Worm (Caenorhabditis elegans) whole organism, L2 larva: ENCODE results near the gene K09C8.7.

Source experiments
- F13H6.1 ChIP-seq: sonication (generic microtip); optimal IDR thresholded peaks from 2 replicates; lab custom pipeline; 2016; ENCODE audit warnings: missing genetic modification characterization, missing compliant biosample characterization
- Y55F3AM.14 ChIP-seq: fragments of 200-800 bp; sonication (Bioruptor generic); optimal IDR thresholded peaks from 2 replicates; lab custom pipeline; 2018; ENCODE audit warnings: mild to moderate bottlenecking, missing genetic modification characterization, missing compliant biosample characterization
- ZK546.5 ChIP-seq: sonication (generic microtip); optimal IDR thresholded peaks from 2 replicates; lab custom pipeline; 2017; ENCODE audit warnings: missing biosample characterization, missing genetic modification characterization
- alr-1 ChIP-seq: fragments of 150-350 bp; optimal IDR thresholded peaks from 2 replicates; lab custom pipeline; 2014; ENCODE audit warnings: missing biosample characterization, missing genetic modification characterization
- aly-2 ChIP-seq: fragments of 150-350 bp; optimal IDR thresholded peaks from 2 replicates; lab custom pipeline; 2014; ENCODE audit warnings: missing biosample characterization, missing genetic modification characterization
- ama-1 ChIP-seq: fragments of 150-350 bp; optimal IDR thresholded peaks from 2 replicates; lab custom pipeline; 2018; ENCODE audit warnings: inconsistent platforms
- blmp-1 ChIP-seq: sonication (generic microtip); optimal IDR thresholded peaks from 2 replicates; lab custom pipeline; 2017; ENCODE audit warnings: missing genetic modification characterization, mild to moderate bottlenecking, missing compliant biosample characterization, antibody characterized with exemption, moderate library complexity; ENCODE audit not compliant: insufficient read depth
- ceh-16 ChIP-seq: fragments of 150-350 bp; optimal IDR thresholded peaks from 2 replicates; lab custom pipeline; 2014; ENCODE audit warnings: missing biosample characterization, missing genetic modification characterization
- ceh-82 ChIP-seq: fragments of 150-350 bp; optimal IDR thresholded peaks from 2 replicates; lab custom pipeline; 2014; ENCODE audit warnings: missing biosample characterization, missing genetic modification characterization
- crh-2 ChIP-seq: sonication (generic microtip); optimal IDR thresholded peaks from 2 replicates; lab custom pipeline; 2017; ENCODE audit warnings: missing biosample characterization, missing genetic modification characterization
- fos-1 ChIP-seq: fragments of 150-350 bp; optimal IDR thresholded peaks from 2 replicates; lab custom pipeline; 2014; ENCODE audit warnings: missing biosample characterization, missing genetic modification characterization
- gmeb-1 ChIP-seq: fragments of 150-350 bp; optimal IDR thresholded peaks from 2 replicates; lab custom pipeline; 2014; ENCODE audit warnings: missing biosample characterization, missing genetic modification characterization
- lin-11 ChIP-seq: fragments of 150-350 bp; sonication (generic microtip); optimal IDR thresholded peaks from 2 replicates; lab custom pipeline; 2014; ENCODE audit warnings: missing biosample characterization, missing genetic modification characterization, inconsistent platforms, mixed read lengths
- lin-39 ChIP-seq: fragments of 150-350 bp; optimal IDR thresholded peaks from 2 replicates; lab custom pipeline; 2014; ENCODE audit warnings: missing biosample characterization, missing genetic modification reagents, missing genetic modification characterization
- mab-5 ChIP-seq: fragments of 150-350 bp; optimal IDR thresholded peaks from 2 replicates; lab custom pipeline; 2014; ENCODE audit warnings: missing biosample characterization, missing genetic modification characterization
- nhr-10 ChIP-seq: sonication (generic microtip); optimal IDR thresholded peaks from 2 replicates; lab custom pipeline; 2017; ENCODE audit warnings: missing biosample characterization, missing genetic modification characterization
- nhr-11 ChIP-seq: fragments of 150-350 bp; optimal IDR thresholded peaks from 2 replicates; lab custom pipeline; 2014; ENCODE audit warnings: missing biosample characterization, missing genetic modification characterization
- nhr-12 ChIP-seq: fragments of 150-350 bp; optimal IDR thresholded peaks from 2 replicates; lab custom pipeline; 2014; ENCODE audit warnings: missing biosample characterization, missing genetic modification characterization
- nhr-129 ChIP-seq: fragments of 150-350 bp; optimal IDR thresholded peaks from 2 replicates; lab custom pipeline; 2014; ENCODE audit warnings: missing biosample characterization, missing genetic modification characterization
- nhr-23 ChIP-seq: fragments of 150-350 bp; optimal IDR thresholded peaks from 2 replicates; lab custom pipeline; 2014; ENCODE audit warnings: missing biosample characterization, missing genetic modification reagents, missing genetic modification characterization
- nhr-237 ChIP-seq: fragments of 150-350 bp; optimal IDR thresholded peaks from 2 replicates; lab custom pipeline; 2014; ENCODE audit warnings: missing biosample characterization, missing genetic modification characterization
- nhr-6 ChIP-seq: fragments of 150-350 bp; optimal IDR thresholded peaks from 2 replicates; lab custom pipeline; 2014; ENCODE audit warnings: missing biosample characterization, missing genetic modification characterization
- nhr-77 ChIP-seq: fragments of 150-350 bp; optimal IDR thresholded peaks from 2 replicates; lab custom pipeline; 2014; ENCODE audit warnings: missing biosample characterization, missing genetic modification characterization
- peb-1 ChIP-seq: fragments of 150-350 bp; optimal IDR thresholded peaks from 2 replicates; lab custom pipeline; 2014; ENCODE audit warnings: missing biosample characterization, missing genetic modification characterization
- sem-4 ChIP-seq: fragments of 150-350 bp; optimal IDR thresholded peaks from 2 replicates; lab custom pipeline; 2014; ENCODE audit warnings: missing biosample characterization, missing genetic modification reagents, missing genetic modification characterization
- skn-1 ChIP-seq: sonication (generic microtip); optimal IDR thresholded peaks from 2 replicates; lab custom pipeline; 2017; ENCODE audit warnings: missing biosample characterization, missing genetic modification characterization
- snpc-4 ChIP-seq: fragments of 150-350 bp; optimal IDR thresholded peaks from 2 replicates; lab custom pipeline; 2014; ENCODE audit warnings: missing biosample characterization, missing genetic modification characterization
- unc-55 ChIP-seq: fragments of 150-350 bp; sonication (generic microtip); optimal IDR thresholded peaks from 3 replicates; lab custom pipeline; 2014; ENCODE audit warnings: missing biosample characterization, missing genetic modification reagents, missing genetic modification characterization
- unc-62 ChIP-seq: fragments of 150-350 bp; optimal IDR thresholded peaks from 2 replicates; lab custom pipeline; 2014; ENCODE audit warnings: missing biosample characterization, missing genetic modification reagents, missing genetic modification characterization
- zag-1 ChIP-seq: fragments of 150-350 bp; optimal IDR thresholded peaks from 2 replicates; lab custom pipeline; 2014; ENCODE audit warnings: missing biosample characterization, missing genetic modification characterization
- ztf-1 ChIP-seq: fragments of 200-800 bp; sonication (Bioruptor generic); conservative IDR thresholded peaks from 2 replicates; pipeline ENCODE4 v1.3.6; 2022; ENCODE audit warnings: missing genetic modification characterization, missing compliant biosample characterization
- ztf-4 ChIP-seq: fragments of 150-350 bp; optimal IDR thresholded peaks from 2 replicates; lab custom pipeline; 2014; ENCODE audit warnings: missing biosample characterization, missing genetic modification characterization

K09C8.7 gene

DNA sequence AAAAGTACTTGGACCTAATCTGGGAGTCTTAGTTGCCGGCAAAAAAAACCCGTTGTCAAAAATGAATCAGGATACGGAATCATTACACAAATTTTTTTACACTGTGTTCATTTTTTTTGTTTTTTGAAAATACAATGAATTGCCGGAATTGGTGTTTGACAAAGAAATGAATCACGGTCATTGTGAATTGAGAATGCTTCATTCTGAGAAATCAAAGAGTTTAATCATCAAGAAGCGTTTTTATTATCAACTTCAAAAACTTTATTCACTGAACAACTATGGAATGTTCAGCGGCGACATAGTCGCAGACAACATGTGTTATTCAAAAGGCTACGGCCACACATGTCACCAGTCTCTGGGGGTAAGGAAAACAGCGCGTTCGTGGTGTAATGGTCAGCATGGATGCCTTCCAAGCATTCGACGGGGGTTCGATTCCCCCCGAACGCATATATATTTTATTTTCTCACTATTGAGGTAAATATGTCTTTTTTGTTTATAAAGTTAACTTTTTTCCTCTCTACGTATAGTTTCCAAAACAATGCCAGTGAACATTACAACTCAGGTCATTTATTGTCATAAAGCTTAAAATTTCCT, 12.4 kb upstream of the K09C8.7 start, which contains the start of gene nas-10 (continued):
- no peak for TF ChIP-seq nhr-10 (tag; lab: Kevin White, UChicago)
- TF ChIP-seq nhr-237 (tag; lab: Kevin White, UChicago) = no peak
- no peak for TF ChIP-seq lin-39
- no peak for TF ChIP-seq mab-5
- TF ChIP-seq lin-11 = no peak
- no peak for TF ChIP-seq aly-2
- no peak for TF ChIP-seq nhr-23 (tag; lab: Kevin White, UChicago)
- TF ChIP-seq nhr-6 (tag; lab: Kevin White, UChicago) = no peak
- TF ChIP-seq ceh-82 (tag; lab: Kevin White, UChicago) = no peak
- TF ChIP-seq ama-1 (lab: Kevin White, UChicago) = no peak
- no peak for TF ChIP-seq ztf-4 (tag; lab: Kevin White, UChicago)
- no peak for TF ChIP-seq nhr-12 (tag; lab: Kevin White, UChicago)
- no peak for TF ChIP-seq ztf-1

DNA sequence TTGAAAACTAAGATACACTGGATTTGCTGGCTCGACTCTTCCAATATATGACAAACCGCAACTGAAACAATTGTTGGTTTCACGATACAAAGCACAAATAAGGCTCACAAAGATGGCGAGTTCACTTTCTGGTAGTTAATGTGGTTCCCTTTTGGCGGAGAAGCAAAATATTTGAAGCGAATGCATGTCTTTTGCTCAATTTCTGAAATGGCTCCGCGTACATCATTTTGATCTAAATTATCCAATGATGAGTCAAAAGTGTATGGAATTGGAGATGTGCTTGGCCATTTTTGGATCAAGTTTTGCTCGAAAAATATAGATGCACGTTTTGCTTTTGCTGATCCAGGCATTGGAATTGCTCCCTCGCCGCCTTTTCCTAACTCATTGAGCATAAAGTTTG, 10.5 kb upstream of the K09C8.7 start:
- no peak for TF ChIP-seq snpc-4 (tag; lab: Kevin White, UChicago)
- TF ChIP-seq Y55F3AM.14 (GFP tag; lab: Kevin White, UChicago) = no peak
- TF ChIP-seq peb-1 = no peak
- no peak for TF ChIP-seq nhr-12 (tag; lab: Kevin White, UChicago)
- no peak for TF ChIP-seq nhr-23 (tag; lab: Kevin White, UChicago)
- no peak for TF ChIP-seq nhr-129 (tag; lab: Kevin White, UChicago)
- TF ChIP-seq crh-2 (tag; lab: Kevin White, UChicago) = no peak
- no peak for TF ChIP-seq alr-1
- no peak for TF ChIP-seq nhr-237 (tag; lab: Kevin White, UChicago)
- TF ChIP-seq mab-5 = no peak
- no peak for TF ChIP-seq zag-1 (tag; lab: Kevin White, UChicago)
- TF ChIP-seq gmeb-1 = no peak
- TF ChIP-seq fos-1 (tag; lab: Kevin White, UChicago) = no peak

DNA sequence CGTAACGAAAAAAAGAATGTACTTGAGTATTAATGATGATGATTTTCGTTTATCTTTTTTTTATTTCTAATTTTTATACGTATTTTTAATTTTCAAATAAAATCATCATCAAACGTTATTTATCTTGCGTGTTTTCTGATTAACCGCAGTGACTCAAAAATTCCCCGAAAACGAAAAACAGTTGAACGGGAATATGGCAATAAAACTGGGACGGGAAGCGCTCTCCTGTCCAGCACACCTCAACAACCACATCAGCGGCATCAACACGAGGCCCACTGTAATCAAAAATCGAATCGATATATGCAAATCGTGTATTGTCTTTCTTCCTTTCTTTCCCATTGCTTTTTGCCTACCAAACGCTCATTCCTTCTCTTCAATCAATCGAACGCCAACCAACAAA, 7.9 kb upstream of the K09C8.7 start, which contains the start of gene K09C8.2:
Gene K09C8.2, plus strand, starts transcription at position 301 of the 400 bp plus-strand sequence.
- no peak for TF ChIP-seq zag-1 (tag; lab: Kevin White, UChicago)
- no peak for TF ChIP-seq ztf-1
- TF ChIP-seq ZK546.5 = no peak
- TF ChIP-seq sem-4 (tag; lab: Kevin White, UChicago) = no peak
- no peak for TF ChIP-seq blmp-1 (tag; lab: Kevin White, UChicago)
- no peak for TF ChIP-seq lin-11

DNA sequence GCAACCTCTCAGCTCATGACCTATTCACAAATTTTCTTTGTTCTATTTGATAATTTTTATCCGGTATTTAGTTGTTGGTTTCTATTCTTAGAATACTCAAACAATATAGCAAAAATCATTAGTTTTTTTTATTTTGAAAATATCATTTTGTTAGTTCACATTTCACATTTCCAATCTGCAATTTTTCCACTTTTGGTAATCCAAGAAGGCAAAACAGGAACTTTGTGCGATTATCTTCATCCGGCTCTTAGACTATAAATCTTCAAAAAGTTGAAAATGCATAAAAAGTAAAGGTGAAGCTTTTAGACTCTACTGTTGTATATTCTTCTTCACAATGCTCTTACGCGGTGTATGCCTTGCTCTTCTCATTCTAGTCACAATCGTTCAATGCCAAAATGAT, 7.2 kb upstream of the K09C8.7 start, which contains the start of gene nlp-19:
Gene nlp-19, plus strand, starts transcription at position 301 of the 400 bp plus-strand sequence.
- TF ChIP-seq unc-55 = no peak
- no peak for TF ChIP-seq ztf-1
- no peak for TF ChIP-seq fos-1 (tag; lab: Kevin White, UChicago)
- TF ChIP-seq peb-1 = no peak
- TF ChIP-seq nhr-11 = no peak
- no peak for TF ChIP-seq F13H6.1 (tag; lab: Kevin White, UChicago)
- TF ChIP-seq ceh-16 (tag; lab: Kevin White, UChicago) = no peak
- no peak for TF ChIP-seq nhr-77 (tag; lab: Kevin White, UChicago)
- no peak for TF ChIP-seq skn-1
- TF ChIP-seq ztf-4 (tag; lab: Kevin White, UChicago) = no peak
- TF ChIP-seq unc-62 (GFP tag; lab: Kevin White, UChicago) = no peak
- no peak for TF ChIP-seq lin-11

DNA sequence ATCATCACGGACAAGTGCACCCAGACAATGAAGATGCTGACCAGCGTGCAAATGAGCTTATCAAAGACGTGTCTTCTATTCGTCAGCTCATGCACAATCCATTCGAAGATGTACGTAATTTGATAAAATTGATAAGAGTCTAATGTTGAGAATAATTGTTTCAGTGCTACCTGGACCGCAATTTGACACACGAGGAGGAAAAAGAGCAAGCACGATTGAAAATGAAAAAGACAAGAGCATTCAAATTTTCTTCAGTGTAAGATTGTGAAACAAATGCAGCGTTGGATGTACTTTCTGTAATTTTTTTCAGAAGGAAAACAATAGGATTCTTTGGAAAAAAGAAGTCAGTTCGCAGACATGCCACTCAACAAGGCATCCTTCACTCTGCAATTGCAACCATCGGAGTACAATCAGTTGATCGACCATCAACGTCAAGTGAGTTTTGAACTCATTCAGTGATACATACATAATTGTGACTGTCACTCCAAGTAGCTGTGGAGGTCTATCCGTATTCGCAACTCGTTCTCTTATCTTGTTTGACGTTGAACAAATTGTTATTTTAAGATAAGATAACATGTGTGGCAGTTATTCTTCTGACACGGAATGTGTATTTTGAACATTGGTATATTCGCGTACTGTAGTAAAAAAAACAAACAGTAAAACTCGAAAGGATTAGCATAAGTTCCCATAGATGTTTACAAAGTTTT, 5.9 kb upstream of the K09C8.7 start:
- TF ChIP-seq lin-39 (no peak), nhr-11 (no peak), fos-1 (tag; lab: Kevin White, UChicago) (peak; percentile 22), mab-5 (no peak)

DNA sequence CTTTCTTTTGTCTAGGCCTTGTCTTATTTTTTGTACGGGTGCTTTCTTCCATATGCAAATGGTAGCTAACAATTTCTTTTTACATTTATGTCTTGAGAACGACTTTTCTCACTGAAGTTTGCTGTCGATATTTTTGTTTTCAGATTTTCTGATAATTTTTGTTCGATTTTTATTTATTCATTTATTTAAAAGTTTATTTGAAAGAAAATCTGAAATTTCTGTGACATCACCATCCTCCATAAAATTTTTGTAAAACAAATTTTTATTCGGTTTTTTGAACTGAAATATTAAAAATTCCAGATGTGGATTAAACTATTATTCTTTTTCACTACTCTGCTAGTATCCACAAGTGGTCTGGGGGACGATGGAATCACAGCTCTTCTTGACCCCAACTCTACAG, 2.6 kb upstream of the K09C8.7 start, which contains the start of gene pbo-4:
Gene pbo-4, plus strand, starts transcription at position 301 of the 400 bp plus-strand sequence.
- TF ChIP-seq crh-2 (tag; lab: Kevin White, UChicago) (no peak), lin-39 (no peak), nhr-23 (tag; lab: Kevin White, UChicago) (no peak), nhr-12 (tag; lab: Kevin White, UChicago) (no peak), skn-1 (no peak), lin-11 (no peak), ztf-4 (tag; lab: Kevin White, UChicago) (no peak)
- TF ChIP-seq, all 48 proteins: peak for 0
